Fruit fly (Drosophila melanogaster): Measurements from ENCODE around the gene CG2260.

CG2260 gene

DNA sequence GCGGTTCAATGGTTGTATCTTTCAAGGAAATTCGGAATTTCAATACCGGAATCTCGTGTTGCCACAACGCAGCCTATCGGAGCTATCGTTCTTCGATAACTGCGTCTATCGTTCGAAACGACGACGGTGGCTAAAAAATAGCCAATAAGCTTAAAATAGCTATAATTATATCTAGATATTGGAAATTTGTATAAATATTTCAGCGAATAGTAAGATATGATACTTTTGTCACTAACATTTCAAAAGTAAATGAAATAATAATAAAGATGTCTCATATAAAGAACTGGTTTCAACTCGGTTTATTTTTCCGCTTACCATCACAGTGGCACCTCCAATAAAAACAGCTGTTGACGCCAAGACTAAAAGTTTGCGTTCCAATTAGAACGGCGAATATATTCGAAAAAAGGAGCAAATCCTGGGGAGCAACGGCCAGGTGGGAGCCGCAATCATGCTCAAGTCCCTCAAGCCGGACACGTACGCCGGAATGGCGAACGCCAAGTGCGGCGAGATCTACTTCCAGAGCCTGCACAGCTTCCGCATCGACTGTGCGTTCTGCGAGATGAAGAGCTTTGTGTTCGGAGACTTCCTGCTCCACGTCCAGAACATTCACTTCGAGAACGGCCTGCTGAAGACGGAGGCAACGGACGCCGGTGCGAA, 24.7 kb upstream of the CG2260 start, which contains the start of the genes alpha-PheRS and CG2129 (continued):
- no peak for TF ChIP-seq MESR4 (GFP tag; optimal IDR thresholded peaks at IDR 0.05)
- TF ChIP-seq CG7786 (GFP tag; optimal IDR thresholded peaks at IDR 0.05), result no peak
- TF ChIP-seq CG3847 (GFP tag; IDR thresholded peaks at IDR 0.05), result 0 out of 2 replicates have a peak, but pooled peaks have one; percentile 12
- TF ChIP-seq Nf-YB (GFP tag; optimal IDR thresholded peaks at IDR 0.05), result no peak
- no peak for TF ChIP-seq lov (optimal IDR thresholded peaks at IDR 0.05)
- TF ChIP-seq lov (GFP tag; IDR thresholded peaks at IDR 0.05), result no peak
- TF ChIP-seq nerfin-1 (tag; optimal IDR thresholded peaks at IDR 0.05), result peak; percentile 8
- 0 out of 3 replicates have a peak, but pooled peaks have one; percentile 9 for TF ChIP-seq CG7963 (GFP tag; IDR thresholded peaks at IDR 0.05; ENCODE audit: partially characterized antibody)
- peak; percentile 29 for TF ChIP-seq tin (GFP tag; optimal IDR thresholded peaks at IDR 0.05)
- TF ChIP-seq CG10462 (GFP tag; optimal IDR thresholded peaks at IDR 0.05), result no peak
- no peak for TF ChIP-seq CG3163 (GFP tag; optimal IDR thresholded peaks at IDR 0.05)
- TF ChIP-seq nmo (GFP tag; optimal IDR thresholded peaks at IDR 0.05), result peak; percentile 38
- TF ChIP-seq CG13424 (tag; optimal IDR thresholded peaks at IDR 0.05), result peak; percentile 60
- no peak for TF ChIP-seq E2f1 (GFP tag; IDR thresholded peaks at IDR 0.05)
- no peak for TF ChIP-seq her (GFP tag; optimal IDR thresholded peaks at IDR 0.05)
- TF ChIP-seq PHDP (tag; optimal IDR thresholded peaks at IDR 0.05), result peak; percentile 28
- peak; percentile 55 for TF ChIP-seq Elba2 (GFP tag; optimal IDR thresholded peaks at IDR 0.05)
- TF ChIP-seq slou (GFP tag; optimal IDR thresholded peaks at IDR 0.05), result no peak
- TF ChIP-seq CG32767 (GFP tag; IDR thresholded peaks at IDR 0.05), result no peak
- no peak for TF ChIP-seq gro (GFP tag; optimal IDR thresholded peaks at IDR 0.05)
- peak; percentile 5; the same call in 1 of the 2 replicates for TF ChIP-seq amos (GFP tag; IDR thresholded peaks at IDR 0.05; ENCODE audit: partially characterized antibody)
- TF ChIP-seq sob (GFP tag; IDR thresholded peaks at IDR 0.05), result 0 out of 2 replicates have a peak, but pooled peaks have one; percentile 24
- TF ChIP-seq Xrp1 (GFP tag; IDR thresholded peaks at IDR 0.05), result peak; percentile 26; the same call in 1 of the 2 replicates
- TF ChIP-seq CG2712 (tag; optimal IDR thresholded peaks at IDR 0.05), result peak; percentile 57
- TF ChIP-seq CG2889 (GFP tag; IDR thresholded peaks at IDR 0.05), result no peak
- TF ChIP-seq Abd-B (GFP tag; optimal IDR thresholded peaks at IDR 0.05), result no peak
- no peak for TF ChIP-seq da (GFP tag; optimal IDR thresholded peaks at IDR 0.05)
- TF ChIP-seq tio (GFP tag; optimal IDR thresholded peaks at IDR 0.05), result no peak
- TF ChIP-seq Dek (tag; optimal IDR thresholded peaks at IDR 0.05), result peak; percentile 3
- TF ChIP-seq CG7839 (tag; optimal IDR thresholded peaks at IDR 0.05), result no peak
- TF ChIP-seq CoRest (tag; optimal IDR thresholded peaks at IDR 0.05), result peak; percentile 44
- TF ChIP-seq BEAF-32 (GFP tag; optimal IDR thresholded peaks at IDR 0.05), result peak; percentile 47
- no peak for TF ChIP-seq CG7357 (GFP tag; IDR thresholded peaks at IDR 0.05)
- TF ChIP-seq CG1832 (GFP tag; optimal IDR thresholded peaks at IDR 0.05), result no peak
- no peak for TF ChIP-seq CG11504 (tag; optimal IDR thresholded peaks at IDR 0.05)
- TF ChIP-seq Doc2 (GFP tag; IDR thresholded peaks at IDR 0.05), result no peak
- no peak for TF ChIP-seq CG11247 (GFP tag; IDR thresholded peaks at IDR 0.05)
- TF ChIP-seq gsb (GFP tag; IDR thresholded peaks at IDR 0.05), result no peak
- no peak for TF ChIP-seq seq (GFP tag; IDR thresholded peaks at IDR 0.05)
- TF ChIP-seq CG15514 (GFP tag; optimal IDR thresholded peaks at IDR 0.05), result peak; percentile 96
- TF ChIP-seq CG14860 (GFP tag; IDR thresholded peaks at IDR 0.05; ENCODE audit: partially characterized antibody), result no peak
- TF ChIP-seq CG17829 (tag; optimal IDR thresholded peaks at IDR 0.05), result peak; percentile 29
- TF ChIP-seq Ravus (GFP tag; IDR thresholded peaks at IDR 0.05), result no peak
- no peak for TF ChIP-seq bbx (GFP tag; IDR thresholded peaks at IDR 0.05; ENCODE audit: partially characterized antibody)
- no peak for TF ChIP-seq CG5245 (GFP tag; optimal IDR thresholded peaks at IDR 0.05)
- peak; percentile 23 for TF ChIP-seq CG15696 (tag; optimal IDR thresholded peaks at IDR 0.05)
- no peak for TF ChIP-seq mld (GFP tag; IDR thresholded peaks at IDR 0.05; ENCODE audit: partially characterized antibody)
- peak; percentile 29; the same call in 1 of the 2 replicates for TF ChIP-seq CG32532 (GFP tag; IDR thresholded peaks at IDR 0.05)
- no peak for TF ChIP-seq Oli (tag; optimal IDR thresholded peaks at IDR 0.05)

All from whole organism, embryonic.